Worm (Caenorhabditis elegans): ENCODE results near the gene sop-2.
A peak's percentile ranks its signal among the peaks of the same experiment; 100 is the strongest.

DNA sequence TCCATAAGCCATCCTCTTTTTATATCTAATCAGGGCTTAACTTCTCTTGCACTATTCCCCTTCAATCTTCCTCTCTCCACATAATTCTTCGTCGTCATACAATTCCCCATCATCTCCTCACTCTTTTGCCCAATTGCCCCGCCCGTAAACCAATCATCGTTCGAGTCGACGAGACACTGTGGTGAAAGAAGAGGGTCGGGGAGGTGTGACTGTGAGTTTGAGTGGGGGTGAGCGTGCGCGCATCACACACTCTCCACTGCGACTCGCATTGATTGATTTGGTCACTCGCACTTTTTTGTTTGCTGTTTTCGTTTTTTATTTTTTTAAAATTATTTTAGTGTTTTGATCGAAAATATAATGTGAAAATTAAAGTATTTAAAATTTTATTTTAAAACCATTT is 592 bp upstream of the sop-2 start:
- no peak for TF ChIP-seq sma-9 (GFP tag; optimal IDR thresholded peaks at IDR 0.05)
- no peak for TF ChIP-seq sma-9 (tag; optimal IDR thresholded peaks at IDR 0.05)
- TF ChIP-seq sma-3 (GFP tag; optimal IDR thresholded peaks at IDR 0.05) = peak; percentile 58
- TF ChIP-seq unc-62 (GFP tag; optimal IDR thresholded peaks at IDR 0.05) = no peak
- no peak for TF ChIP-seq ZK546.5 (tag; optimal IDR thresholded peaks at IDR 0.05)
- TF ChIP-seq lin-13 (GFP tag; optimal IDR thresholded peaks at IDR 0.05) = peak; percentile 69
- peak; percentile 71 for TF ChIP-seq fos-1 (tag; optimal IDR thresholded peaks at IDR 0.05)
- no peak for TF ChIP-seq ceh-16 (tag; optimal IDR thresholded peaks at IDR 0.05)
- TF ChIP-seq blmp-1 (tag; optimal IDR thresholded peaks at IDR 0.05; ENCODE audit: insufficient read depth) = peak; percentile 4

Data from whole organism, L2 larva.